Worm (Caenorhabditis elegans) whole organism, L1 larva: ENCODE data around the gene str-160.

ENCODE experiments used
- C34B4.2 ChIP-seq: sonication (generic microtip); optimal IDR thresholded peaks from 2 replicates; lab custom pipeline; 2017; ENCODE audit warnings: mild to moderate bottlenecking, missing genetic modification characterization, missing compliant biosample characterization
- F16B12.6 ChIP-seq: fragments of 150-350 bp; optimal IDR thresholded peaks from 2 replicates; lab custom pipeline; 2014; ENCODE audit warnings: missing biosample characterization, missing genetic modification characterization
- Y116A8C.19 ChIP-seq: sonication (generic microtip); optimal IDR thresholded peaks from 2 replicates; lab custom pipeline; 2016; ENCODE audit warnings: missing compliant biosample characterization, missing genetic modification characterization, borderline replicate concordance
- aha-1 ChIP-seq: fragments of 150-350 bp; optimal IDR thresholded peaks from 2 replicates; lab custom pipeline; 2014; ENCODE audit warnings: missing biosample characterization, missing genetic modification characterization
- alr-1 ChIP-seq: fragments of 200-800 bp; sonication (Bioruptor generic); optimal IDR thresholded peaks from 2 replicates; lab custom pipeline; 2018; ENCODE audit warnings: borderline replicate concordance, mild to moderate bottlenecking, missing genetic modification characterization, missing compliant biosample characterization
- aly-2 ChIP-seq: fragments of 150-350 bp; optimal IDR thresholded peaks from 2 replicates; lab custom pipeline; 2014; ENCODE audit warnings: missing biosample characterization, missing genetic modification characterization
- ama-1 ChIP-seq: fragments of 150-350 bp; optimal IDR thresholded peaks from 2 replicates; lab custom pipeline; 2014
- ceh-63 ChIP-seq: fragments of 200-800 bp; sonication (Bioruptor generic); optimal IDR thresholded peaks from 2 replicates; lab custom pipeline; 2018; ENCODE audit warnings: mild to moderate bottlenecking, missing genetic modification characterization, missing compliant biosample characterization
- ceh-82 ChIP-seq, 3 experiments: fragments of 150-350 bp in 1 of 3; sonication (generic microtip) in 2 of 3; optimal IDR thresholded peaks; 2 replicates each; lab custom pipeline; 2014 to 2017; ENCODE audit warnings: missing biosample characterization in 3 of 3, missing genetic modification characterization in 3 of 3
- ces-1 ChIP-seq: fragments of 150-350 bp; optimal IDR thresholded peaks from 2 replicates; lab custom pipeline; 2014; ENCODE audit warnings: missing biosample characterization, missing genetic modification reagents, missing genetic modification characterization
- dpl-1 ChIP-seq, 3 experiments: fragments of 150-350 bp in 2 of 3; sonication (generic microtip) in 1 of 3; optimal IDR thresholded peaks; 2 replicates each; lab custom pipeline; 2014 to 2017; ENCODE audit warnings: missing biosample characterization in 3 of 3, missing genetic modification characterization in 3 of 3, missing genetic modification reagents in 3 of 3
- dsc-1 ChIP-seq: sonication (generic microtip); optimal IDR thresholded peaks from 2 replicates; lab custom pipeline; 2016; ENCODE audit warnings: mild to moderate bottlenecking, missing genetic modification characterization, missing compliant biosample characterization
- efl-1 ChIP-seq, 4 experiments: fragments of 150-350 bp; optimal IDR thresholded peaks in 3 of 4; peaks in 1 of 4; 1 replicate in 1 of 4; 2 replicates in 3 of 4; lab custom pipeline; 2014; ENCODE audit warnings: missing biosample characterization in 2 of 4, missing genetic modification characterization in 2 of 4, missing genetic modification reagents in 2 of 4
- efl-3 ChIP-seq: fragments of 200-800 bp; sonication (Bioruptor generic); optimal IDR thresholded peaks from 2 replicates; lab custom pipeline; 2018; ENCODE audit warnings: mild to moderate bottlenecking, missing genetic modification characterization, missing compliant biosample characterization
- egl-13 ChIP-seq: sonication (generic microtip); optimal IDR thresholded peaks from 2 replicates; lab custom pipeline; 2016; ENCODE audit warnings: missing genotype, missing genetic modification reagents, missing genetic modification characterization, missing compliant biosample characterization
- egl-27 ChIP-seq, 2 experiments: fragments of 150-350 bp in 1 of 2; sonication (generic microtip); optimal IDR thresholded peaks; 3 replicates each; lab custom pipeline; 2017 to 2018; ENCODE audit warnings: missing biosample characterization in 2 of 2, missing genetic modification characterization in 2 of 2, missing genetic modification reagents in 2 of 2
- elt-2 ChIP-seq: sonication (generic microtip); optimal IDR thresholded peaks from 2 replicates; lab custom pipeline; 2016; ENCODE audit warnings: missing genetic modification characterization, mild to moderate bottlenecking, inconsistent platforms, missing compliant biosample characterization, missing genetic modification reagents
- elt-3 ChIP-seq, 6 experiments: fragments of 150-350 bp in 1 of 6; sonication (generic microtip); optimal IDR thresholded peaks; 2 replicates each; lab custom pipeline; 2017 to 2018; ENCODE audit warnings: missing biosample characterization in 6 of 6, missing genetic modification characterization in 6 of 6, inconsistent platforms in 1 of 6
- fkh-10 ChIP-seq: sonication (generic microtip); optimal IDR thresholded peaks from 2 replicates; lab custom pipeline; 2017; ENCODE audit warnings: missing biosample characterization, missing genetic modification reagents, missing genetic modification characterization
- fkh-4 ChIP-seq: sonication (generic microtip); optimal IDR thresholded peaks from 2 replicates; lab custom pipeline; 2016; ENCODE audit warnings: missing compliant biosample characterization, missing genetic modification characterization, borderline replicate concordance
- fkh-8 ChIP-seq: sonication (generic microtip); optimal IDR thresholded peaks from 2 replicates; lab custom pipeline; 2016; ENCODE audit warnings: mild to moderate bottlenecking, missing genetic modification characterization, missing compliant biosample characterization
- fos-1 ChIP-seq: fragments of 150-350 bp; optimal IDR thresholded peaks from 2 replicates; lab custom pipeline; 2014; ENCODE audit warnings: missing biosample characterization, missing genetic modification characterization
- grh-1 ChIP-seq: fragments of 200-800 bp; sonication (Bioruptor generic); IDR thresholded peaks from 2 replicates; pipeline ENCODE4 v1.3.6; 2022; ENCODE audit warnings: missing genetic modification reagents, missing genetic modification characterization, missing compliant biosample characterization
- hlh-17 ChIP-seq: fragments of 200-800 bp; sonication (Bioruptor generic); optimal IDR thresholded peaks from 2 replicates; lab custom pipeline; 2018; ENCODE audit warnings: missing genetic modification characterization, mild to moderate bottlenecking, missing compliant biosample characterization, moderate library complexity, borderline replicate concordance
- hlh-4 ChIP-seq: sonication (generic microtip); optimal IDR thresholded peaks from 2 replicates; lab custom pipeline; 2016; ENCODE audit warnings: mild to moderate bottlenecking, missing genetic modification characterization, missing compliant biosample characterization
- hpl-2 ChIP-seq: fragments of 150-350 bp; optimal IDR thresholded peaks from 2 replicates; lab custom pipeline; 2014; ENCODE audit warnings: missing biosample characterization, missing genetic modification reagents, missing genetic modification characterization
- jun-1 ChIP-seq: fragments of 150-350 bp; optimal IDR thresholded peaks from 2 replicates; lab custom pipeline; 2014; ENCODE audit warnings: missing biosample characterization, missing genetic modification reagents, missing genetic modification characterization
- lin-13 ChIP-seq: fragments of 150-350 bp; optimal IDR thresholded peaks from 2 replicates; lab custom pipeline; 2014; ENCODE audit warnings: missing biosample characterization, missing genetic modification reagents, missing genetic modification characterization
- lin-15B ChIP-seq: fragments of 150-350 bp; sonication (generic microtip); optimal IDR thresholded peaks from 3 replicates; lab custom pipeline; 2014; ENCODE audit warnings: missing biosample characterization, missing genetic modification characterization
- lin-39 ChIP-seq: fragments of 150-350 bp; optimal IDR thresholded peaks from 2 replicates; lab custom pipeline; 2014; ENCODE audit warnings: missing biosample characterization, missing genetic modification reagents, missing genetic modification characterization
- mdl-1 ChIP-seq, 2 experiments: fragments of 150-350 bp; optimal IDR thresholded peaks; 2 replicates each; lab custom pipeline; 2014 to 2017; ENCODE audit warnings: missing biosample characterization in 2 of 2, missing genetic modification characterization in 2 of 2, inconsistent platforms in 1 of 2
- mef-2 ChIP-seq: fragments of 150-350 bp; optimal IDR thresholded peaks from 2 replicates; lab custom pipeline; 2014; ENCODE audit warnings: missing biosample characterization, missing genetic modification characterization
- mep-1 ChIP-seq: fragments of 150-350 bp; optimal IDR thresholded peaks from 2 replicates; lab custom pipeline; 2014; ENCODE audit warnings: missing biosample characterization, missing genetic modification characterization
- nhr-20 ChIP-seq: sonication (generic microtip); optimal IDR thresholded peaks from 2 replicates; lab custom pipeline; 2016; ENCODE audit warnings: mild to moderate bottlenecking, missing genetic modification characterization, missing compliant biosample characterization
- nhr-71 ChIP-seq: sonication (generic microtip); optimal IDR thresholded peaks from 2 replicates; lab custom pipeline; 2016; ENCODE audit warnings: mild to moderate bottlenecking, missing genetic modification characterization, moderate library complexity, missing compliant biosample characterization
- nhr-77 ChIP-seq: fragments of 150-350 bp; optimal IDR thresholded peaks from 2 replicates; lab custom pipeline; 2014; ENCODE audit warnings: missing biosample characterization, missing genetic modification characterization
- nhr-90 ChIP-seq: sonication (generic microtip); optimal IDR thresholded peaks from 2 replicates; lab custom pipeline; 2016; ENCODE audit warnings: mild to moderate bottlenecking, missing genetic modification characterization, missing compliant biosample characterization; ENCODE audit not compliant: poor library complexity
- pag-3 ChIP-seq: sonication (generic microtip); optimal IDR thresholded peaks from 2 replicates; lab custom pipeline; 2017; ENCODE audit warnings: missing genetic modification characterization, mild to moderate bottlenecking, missing compliant biosample characterization, antibody characterized with exemption, borderline replicate concordance; ENCODE audit not compliant: insufficient read depth
- pax-3 ChIP-seq: fragments of 200-800 bp; sonication (Bioruptor generic); optimal IDR thresholded peaks from 2 replicates; lab custom pipeline; 2018; ENCODE audit warnings: mild to moderate bottlenecking, missing genetic modification characterization, moderate library complexity, missing compliant biosample characterization
- pqm-1 ChIP-seq: sonication (generic microtip); optimal IDR thresholded peaks from 3 replicates; lab custom pipeline; 2017; ENCODE audit warnings: missing biosample characterization, missing genetic modification characterization
- skn-1 ChIP-seq: fragments of 150-350 bp; optimal IDR thresholded peaks from 2 replicates; lab custom pipeline; 2014; ENCODE audit warnings: missing biosample characterization, missing genetic modification characterization
- snu-23 ChIP-seq: sonication (generic microtip); optimal IDR thresholded peaks from 2 replicates; lab custom pipeline; 2016; ENCODE audit warnings: missing genetic modification characterization, missing compliant biosample characterization
- sox-4 ChIP-seq: sonication (generic microtip); optimal IDR thresholded peaks from 2 replicates; lab custom pipeline; 2016; ENCODE audit warnings: missing genetic modification characterization, missing compliant biosample characterization
- sptf-1 ChIP-seq: fragments of 150-350 bp; optimal IDR thresholded peaks from 2 replicates; lab custom pipeline; 2014; ENCODE audit warnings: missing biosample characterization, missing genetic modification characterization
- sup-37 ChIP-seq: fragments of 200-800 bp; sonication (Bioruptor generic); optimal IDR thresholded peaks from 2 replicates; lab custom pipeline; 2018; ENCODE audit warnings: mild to moderate bottlenecking, missing genetic modification characterization, missing compliant biosample characterization
- unc-130 ChIP-seq: fragments of 150-350 bp; optimal IDR thresholded peaks from 2 replicates; lab custom pipeline; 2017; ENCODE audit warnings: missing biosample characterization, missing genetic modification characterization, inconsistent platforms
- unc-30 ChIP-seq: sonication (generic microtip); optimal IDR thresholded peaks from 2 replicates; lab custom pipeline; 2017; ENCODE audit warnings: missing biosample characterization, missing genetic modification characterization
- unc-86 ChIP-seq: sonication (generic microtip); optimal IDR thresholded peaks from 2 replicates; lab custom pipeline; 2016; ENCODE audit warnings: missing genetic modification characterization, missing compliant biosample characterization
- zag-1 ChIP-seq: fragments of 150-350 bp; optimal IDR thresholded peaks from 2 replicates; lab custom pipeline; 2014; ENCODE audit warnings: missing biosample characterization, missing genetic modification characterization
- ztf-11 ChIP-seq, 2 experiments: sonication (generic microtip); optimal IDR thresholded peaks; 2 replicates each; lab custom pipeline; 2016 to 2017; ENCODE audit warnings: missing genetic modification characterization in 2 of 2, missing biosample characterization in 1 of 2, missing compliant biosample characterization in 1 of 2
- ztf-4 ChIP-seq: fragments of 150-350 bp; optimal IDR thresholded peaks from 2 replicates; lab custom pipeline; 2014; ENCODE audit warnings: missing biosample characterization, missing genetic modification characterization

str-160 gene

DNA sequence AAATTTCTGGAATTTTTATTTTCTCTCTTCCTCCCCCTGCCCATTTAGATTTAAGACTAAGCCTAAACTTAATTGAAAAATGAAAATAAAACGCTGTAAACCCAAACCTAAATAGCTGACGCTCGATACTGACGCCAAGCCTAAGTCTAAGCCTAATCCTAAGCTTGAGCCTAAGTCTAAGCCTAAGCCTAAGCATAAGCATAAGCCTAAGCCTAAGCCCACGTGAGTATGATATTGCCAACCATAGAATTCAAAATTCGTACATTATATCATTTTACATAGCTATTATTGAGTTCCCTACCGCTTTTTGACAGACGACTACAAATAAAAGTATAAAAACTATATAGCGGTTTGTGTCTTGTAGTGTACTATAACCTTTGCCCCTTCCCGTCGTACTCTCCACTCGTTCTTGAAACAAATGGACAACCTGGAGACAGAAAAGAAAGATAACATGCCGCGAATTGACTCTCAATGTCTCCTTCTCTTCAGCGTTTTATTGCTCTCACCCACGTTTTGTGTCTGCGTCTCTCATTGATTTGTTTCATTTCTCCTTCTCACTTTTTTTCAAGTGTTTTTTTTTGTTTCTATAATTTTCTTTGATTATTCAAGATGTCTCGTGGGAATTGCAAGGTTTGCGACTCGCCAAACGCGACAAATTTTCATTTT lies 8.7 kb downstream of the str-160 start, which contains the start of gene nhr-256:
TSS of gene nhr-256 (plus strand) at position 567 of the 666 bp plus-strand sequence.
- TF ChIP-seq nhr-77 (tag; lab: Kevin White, UChicago): peak; percentile 67
- peak; percentile 40 for TF ChIP-seq dsc-1 (tag; lab: Kevin White, UChicago)
- TF ChIP-seq elt-3 (tag; optimal IDR thresholded peaks at IDR 0.05; lab: Kevin White, UChicago): peak in 3 of 6 experiments; percentile 22 to 57 (median 56)
- TF ChIP-seq unc-86: no peak
- no peak for TF ChIP-seq C34B4.2 (tag; lab: Kevin White, UChicago)
- peak; percentile 40 to 55 (median 48) for TF ChIP-seq dpl-1 (GFP tag; optimal IDR thresholded peaks at IDR 0.05; lab: Kevin White, UChicago)
- no peak for TF ChIP-seq Y116A8C.19 (tag; lab: Kevin White, UChicago)
- TF ChIP-seq pax-3 (tag; lab: Kevin White, UChicago): no peak
- TF ChIP-seq pqm-1: no peak
- no peak for TF ChIP-seq pag-3 (tag; lab: Kevin White, UChicago)
- TF ChIP-seq snu-23: peak; percentile 84
- no peak for TF ChIP-seq hlh-4 (tag; lab: Kevin White, UChicago)
- no peak for TF ChIP-seq sptf-1 (tag; lab: Kevin White, UChicago)
- no peak for TF ChIP-seq fkh-4 (tag; lab: Kevin White, UChicago)
- no peak for TF ChIP-seq hlh-17
- peak; percentile 84 for TF ChIP-seq nhr-71 (tag; lab: Kevin White, UChicago)
- no peak for TF ChIP-seq grh-1 (GFP tag; lab: Robert Waterston, UW)
- no peak for TF ChIP-seq F16B12.6 (tag; lab: Kevin White, UChicago)
- no peak for TF ChIP-seq lin-13 (GFP tag; lab: Kevin White, UChicago)
- TF ChIP-seq ces-1 (GFP tag; lab: Kevin White, UChicago): no peak
- no peak for TF ChIP-seq unc-30
- TF ChIP-seq sox-4: no peak
- TF ChIP-seq efl-3 (GFP tag; lab: Kevin White, UChicago): no peak
- no peak for TF ChIP-seq alr-1 (tag; lab: Kevin White, UChicago)
- TF ChIP-seq egl-13: no peak
- TF ChIP-seq fkh-10 (GFP tag; lab: Kevin White, UChicago): no peak
- no peak for TF ChIP-seq egl-27 (tag; optimal IDR thresholded peaks at IDR 0.05; lab: Kevin White, UChicago)
- TF ChIP-seq lin-39 (tag; lab: Kevin White, UChicago): no peak
- TF ChIP-seq ceh-82 (tag; optimal IDR thresholded peaks at IDR 0.05; lab: Kevin White, UChicago): peak; percentile 2 to 34 (median 13)
- TF ChIP-seq fkh-8 (tag; lab: Kevin White, UChicago): peak; percentile 50
- no peak for TF ChIP-seq aha-1 (tag; lab: Kevin White, UChicago)
- no peak for TF ChIP-seq zag-1 (tag; lab: Kevin White, UChicago)
- peak; percentile 72 to 82 for TF ChIP-seq efl-1 (optimal IDR thresholded peaks at IDR 0.05; lab: Kevin White, UChicago)
- TF ChIP-seq efl-1 (GFP tag; optimal IDR thresholded peaks at IDR 0.05 in 1 of 2; lab: Kevin White, UChicago): peak; percentile 43 to 64
- TF ChIP-seq mdl-1 (tag; optimal IDR thresholded peaks at IDR 0.05; lab: Kevin White, UChicago): peak in 1 of 2 experiments; percentile 71
- TF ChIP-seq mep-1: peak; percentile 61
- TF ChIP-seq nhr-20 (tag; lab: Kevin White, UChicago): peak; percentile 84
- peak; percentile 38 for TF ChIP-seq fos-1 (tag; lab: Kevin White, UChicago)
- no peak for TF ChIP-seq ztf-4
- no peak for TF ChIP-seq aly-2 (tag; lab: Kevin White, UChicago)
- peak; percentile 37 for TF ChIP-seq skn-1
- no peak for TF ChIP-seq ama-1 (lab: Kevin White, UChicago)
- no peak for TF ChIP-seq lin-15B
- no peak for TF ChIP-seq sup-37
- no peak for TF ChIP-seq ztf-11 (tag; optimal IDR thresholded peaks at IDR 0.05; lab: Kevin White, UChicago)
- TF ChIP-seq nhr-90 (tag; lab: Kevin White, UChicago): peak; percentile 68
- TF ChIP-seq hpl-2 (GFP tag; lab: Kevin White, UChicago): peak; percentile 4
- peak; percentile 85 for TF ChIP-seq elt-2
- TF ChIP-seq ceh-63 (GFP tag; lab: Kevin White, UChicago): no peak
- TF ChIP-seq mef-2 (tag; lab: Kevin White, UChicago): no peak
- no peak for TF ChIP-seq jun-1 (tag; lab: Kevin White, UChicago)
- TF ChIP-seq unc-130 (tag; lab: Kevin White, UChicago): no peak
